Worm (Caenorhabditis elegans) whole organism, dauer: ENCODE measurements around the gene srbc-59.
"Not testable (repeated sequence)": the region's sequence is repeated elsewhere in the genome, so short reads cannot be mapped to it uniquely, and the experiment has no call there.

Source experiments
- unc-62 ChIP-seq: sonication (generic microtip); optimal IDR thresholded peaks from 2 replicates; lab custom pipeline; 2017; ENCODE audit warnings: missing biosample characterization, missing genetic modification reagents, missing genetic modification characterization

Gene srbc-59

ce11 chrV:817182-817581 lies 38.7 kb downstream of the srbc-59 start, which contains the start of gene R13D11.1:
R13D11.1 (plus strand) TSS chrV:817482.
- TF ChIP-seq unc-62 (GFP tag; lab: Kevin White, UChicago), result no peak

- TF ChIP-seq unc-62 (GFP tag; lab: Kevin White, UChicago), result not testable (repeated sequence)
Measured at ce11 chrV:820629-821028, 42.2 kb downstream of the srbc-59 start, which contains the start of gene srx-32. srx-32 (minus strand) TSS chrV:820729.

- not testable (repeated sequence) for TF ChIP-seq unc-62 (GFP tag; lab: Kevin White, UChicago)
Measured at ce11 chrV:822922-823321, 44.5 kb downstream of the srbc-59 start, which contains the start of gene srx-31. srx-31 (minus strand) TSS chrV:823022.

ce11 chrV:826097-826496 lies 47.7 kb downstream of the srbc-59 start, which contains the start of gene F41H8.2:
F41H8.2 (plus strand) TSS chrV:826397.
- TF ChIP-seq unc-62 (GFP tag; lab: Kevin White, UChicago), result no peak
